Fruit fly (Drosophila melanogaster) whole organism, wandering third instar larva: Measurements from ENCODE around the gene CG7006.

Experiments
- Mio ChIP-seq: sonication (Bioruptor generic); optimal IDR thresholded peaks from 2 replicates; lab custom pipeline; 2016; ENCODE audit warnings: missing biosample characterization, missing genetic modification characterization
- fru ChIP-seq: fragments of 200-800 bp; sonication (Bioruptor generic); optimal IDR thresholded peaks from 3 replicates; lab custom pipeline; 2016; ENCODE audit warnings: missing biosample characterization, mild to moderate bottlenecking, missing genetic modification characterization

dm6 chr3R:24812394-24812793, 38.0 kb upstream of the CG7006 start:
- TF ChIP-seq Mio (GFP tag; lab: Kevin White, UChicago) (no peak), fru (GFP tag; lab: Kevin White, UChicago) (no peak)
